Fruit fly (Drosophila melanogaster) whole organism, prepupa: ENCODE data around the gene CG6299.

ENCODE experiments used
- CG10631 ChIP-seq: fragments of 200-800 bp; sonication (Bioruptor generic); optimal IDR thresholded peaks from 2 replicates; lab custom pipeline; 2016; ENCODE audit warnings: missing biosample characterization, missing genetic modification characterization
- CG10669 ChIP-seq: fragments of 200-800 bp; sonication (Bioruptor generic); optimal IDR thresholded peaks from 3 replicates; lab custom pipeline; 2018; ENCODE audit warnings: missing biosample characterization, mild to moderate bottlenecking, missing genetic modification characterization, moderate library complexity
- CG11762 ChIP-seq: fragments of 200-800 bp; sonication (Bioruptor generic); optimal IDR thresholded peaks from 3 replicates; lab custom pipeline; 2016; ENCODE audit warnings: missing biosample characterization, missing genetic modification characterization; ENCODE audit not compliant: insufficient read depth
- CG11902 ChIP-seq: fragments of 200-800 bp; sonication (Bioruptor generic); optimal IDR thresholded peaks from 3 replicates; lab custom pipeline; 2016; ENCODE audit warnings: missing biosample characterization, missing genetic modification characterization
- CG15336 ChIP-seq: fragments of 200-800 bp; sonication (Bioruptor generic); IDR thresholded peaks from 2 replicates; pipeline ENCODE4 v1.3.6; 2022; ENCODE audit warnings: missing biosample characterization, missing genetic modification characterization
- CG1621 ChIP-seq: fragments of 200-800 bp; sonication (Bioruptor generic); optimal IDR thresholded peaks from 3 replicates; lab custom pipeline; 2018; ENCODE audit warnings: missing biosample characterization, mild to moderate bottlenecking, missing genetic modification characterization
- CG16779 ChIP-seq: fragments of 200-800 bp; sonication (Bioruptor generic); optimal IDR thresholded peaks from 3 replicates; lab custom pipeline; 2017; ENCODE audit warnings: missing biosample characterization, mild to moderate bottlenecking, missing genetic modification characterization
- CG3032 ChIP-seq: fragments of 200-800 bp; optimal IDR thresholded peaks from 2 replicates; lab custom pipeline; 2019; ENCODE audit warnings: missing biosample characterization, mild to moderate bottlenecking, missing genetic modification characterization, moderate library complexity
- CG31627 ChIP-seq: fragments of 200-800 bp; sonication (Bioruptor generic); optimal IDR thresholded peaks from 3 replicates; lab custom pipeline; 2016; ENCODE audit warnings: missing biosample characterization, missing genetic modification characterization
- CG32006 ChIP-seq: fragments of 200-800 bp; sonication (Bioruptor generic); optimal IDR thresholded peaks from 3 replicates; lab custom pipeline; 2017; ENCODE audit warnings: missing biosample characterization, mild to moderate bottlenecking, missing genetic modification characterization
- CG34406 ChIP-seq: fragments of 200-800 bp; sonication (Bioruptor generic); optimal IDR thresholded peaks from 3 replicates; lab custom pipeline; 2016; ENCODE audit warnings: missing biosample characterization, missing genetic modification characterization
- CG3919 ChIP-seq: fragments of 200-800 bp; sonication (Bioruptor generic); optimal IDR thresholded peaks from 3 replicates; lab custom pipeline; 2016; ENCODE audit warnings: missing biosample characterization, missing genetic modification characterization
- CG6163 ChIP-seq: fragments of 200-800 bp; sonication (Bioruptor generic); IDR thresholded peaks from 3 replicates; pipeline ENCODE4 v1.3.6; 2022; ENCODE audit warnings: missing biosample characterization, missing genetic modification characterization
- CG6792 ChIP-seq: fragments of 200-800 bp; sonication (Bioruptor generic); optimal IDR thresholded peaks from 3 replicates; lab custom pipeline; 2016; ENCODE audit warnings: missing biosample characterization, missing genetic modification characterization
- CG6854 ChIP-seq: fragments of 200-800 bp; sonication (Bioruptor generic); optimal IDR thresholded peaks from 2 replicates; lab custom pipeline; 2017; ENCODE audit warnings: missing biosample characterization, mild to moderate bottlenecking, missing genetic modification characterization
- CG8319 ChIP-seq: fragments of 200-800 bp; sonication (Bioruptor generic); optimal IDR thresholded peaks from 3 replicates; lab custom pipeline; 2016; ENCODE audit warnings: missing biosample characterization, missing genetic modification characterization
- CG9139 ChIP-seq: fragments of 200-800 bp; sonication (Bioruptor generic); optimal IDR thresholded peaks from 3 replicates; lab custom pipeline; 2017; ENCODE audit warnings: missing biosample characterization, mild to moderate bottlenecking, missing genetic modification characterization
- Eip75B ChIP-seq: fragments of 200-800 bp; sonication (Bioruptor generic); optimal IDR thresholded peaks from 3 replicates; lab custom pipeline; 2016; ENCODE audit warnings: missing biosample characterization, missing genetic modification characterization
- Eip78C ChIP-seq: fragments of 200-800 bp; sonication (Bioruptor generic); peaks from one replicate; lab custom pipeline; 2016; ENCODE audit warnings: missing biosample characterization, missing genetic modification characterization
- Ets96B ChIP-seq: fragments of 200-800 bp; optimal IDR thresholded peaks from 2 replicates; lab custom pipeline; 2019; ENCODE audit warnings: missing biosample characterization, mild to moderate bottlenecking, missing genetic modification characterization, moderate library complexity
- Gug ChIP-seq: fragments of 200-800 bp; sonication (Bioruptor generic); IDR thresholded peaks from 2 replicates; pipeline ENCODE4 v1.3.6; 2022; ENCODE audit warnings: missing biosample characterization, missing genetic modification characterization
- Hr38 ChIP-seq: sonication (Bioruptor generic); optimal IDR thresholded peaks from 2 replicates; lab custom pipeline; 2016; ENCODE audit warnings: missing biosample characterization, missing genetic modification characterization
- Hr39 ChIP-seq: fragments of 200-800 bp; sonication (Bioruptor generic); optimal IDR thresholded peaks from 2 replicates; lab custom pipeline; 2016; ENCODE audit warnings: missing biosample characterization, missing genetic modification characterization
- Hr4 ChIP-seq: fragments of 200-800 bp; sonication (Bioruptor generic); optimal IDR thresholded peaks from 3 replicates; lab custom pipeline; 2016; ENCODE audit warnings: missing biosample characterization, missing genetic modification characterization
- Lpt ChIP-seq: fragments of 200-800 bp; sonication (Bioruptor generic); optimal IDR thresholded peaks from 3 replicates; lab custom pipeline; 2016; ENCODE audit warnings: missing biosample characterization, missing genetic modification characterization
- Met ChIP-seq: fragments of 200-800 bp; sonication (Bioruptor generic); optimal IDR thresholded peaks from 3 replicates; lab custom pipeline; 2016; ENCODE audit warnings: missing biosample characterization, missing genetic modification characterization
- OdsH ChIP-seq: fragments of 200-800 bp; sonication (Bioruptor generic); optimal IDR thresholded peaks from 3 replicates; lab custom pipeline; 2016; ENCODE audit warnings: missing biosample characterization, missing genetic modification characterization
- Sox102F ChIP-seq: fragments of 200-800 bp; sonication (Bioruptor generic); optimal IDR thresholded peaks from 2 replicates; lab custom pipeline; 2016; ENCODE audit warnings: missing biosample characterization, mild to moderate bottlenecking, missing genetic modification characterization
- Sox15 ChIP-seq: fragments of 200-800 bp; sonication (Bioruptor generic); optimal IDR thresholded peaks from 3 replicates; lab custom pipeline; 2016; ENCODE audit warnings: missing biosample characterization, missing genetic modification characterization
- achi ChIP-seq: fragments of 200-800 bp; sonication (Bioruptor generic); optimal IDR thresholded peaks from 3 replicates; lab custom pipeline; 2016; ENCODE audit warnings: missing biosample characterization, missing genetic modification characterization
- acj6 ChIP-seq: fragments of 200-800 bp; sonication (Bioruptor generic); optimal IDR thresholded peaks from 3 replicates; lab custom pipeline; 2016; ENCODE audit warnings: missing biosample characterization, missing genetic modification characterization
- cyc ChIP-seq: fragments of 200-800 bp; sonication (Bioruptor generic); optimal IDR thresholded peaks from 3 replicates; lab custom pipeline; 2016; ENCODE audit warnings: missing biosample characterization, missing genetic modification characterization
- dac ChIP-seq: fragments of 200-800 bp; sonication (Bioruptor generic); optimal IDR thresholded peaks from 2 replicates; lab custom pipeline; 2017; ENCODE audit warnings: missing biosample characterization, mild to moderate bottlenecking, missing genetic modification characterization
- dsx ChIP-seq: fragments of 200-800 bp; optimal IDR thresholded peaks from 3 replicates; lab custom pipeline; 2019; ENCODE audit warnings: missing biosample characterization, mild to moderate bottlenecking, missing genetic modification characterization, moderate library complexity; ENCODE audit not compliant: poor library complexity, severe bottlenecking
- eg ChIP-seq: fragments of 200-800 bp; sonication (Bioruptor generic); IDR thresholded peaks from 3 replicates; pipeline ENCODE4 v1.3.6; 2022; ENCODE audit warnings: missing biosample characterization, missing genetic modification characterization
- esn ChIP-seq: fragments of 200-800 bp; sonication (Bioruptor generic); optimal IDR thresholded peaks from 2 replicates; lab custom pipeline; 2016; ENCODE audit warnings: missing biosample characterization, mild to moderate bottlenecking, missing genetic modification characterization, moderate library complexity
- fd59A ChIP-seq: fragments of 200-800 bp; sonication (Bioruptor generic); optimal IDR thresholded peaks from 2 replicates; lab custom pipeline; 2017; ENCODE audit warnings: missing biosample characterization, mild to moderate bottlenecking, missing genetic modification characterization, missing genetic modification reagents
- fd85E ChIP-seq: fragments of 200-800 bp; sonication (Bioruptor generic); optimal IDR thresholded peaks from 3 replicates; lab custom pipeline; 2016; ENCODE audit warnings: missing biosample characterization, missing genetic modification characterization
- fkh ChIP-seq: fragments of 200-800 bp; sonication (Bioruptor generic); optimal IDR thresholded peaks from 3 replicates; lab custom pipeline; 2017; ENCODE audit warnings: missing biosample characterization, mild to moderate bottlenecking, missing genetic modification characterization, moderate library complexity
- lz ChIP-seq: fragments of 200-800 bp; sonication (Bioruptor generic); optimal IDR thresholded peaks from 3 replicates; lab custom pipeline; 2016; ENCODE audit warnings: missing biosample characterization, missing genetic modification characterization
- net ChIP-seq: fragments of 200-800 bp; sonication (Bioruptor generic); optimal IDR thresholded peaks from 3 replicates; lab custom pipeline; 2016; ENCODE audit warnings: missing biosample characterization, missing genetic modification characterization
- spab ChIP-seq: fragments of 200-800 bp; sonication (Bioruptor generic); optimal IDR thresholded peaks from 2 replicates; lab custom pipeline; 2017; ENCODE audit warnings: missing biosample characterization, mild to moderate bottlenecking, missing genetic modification characterization, missing genetic modification reagents
- ss ChIP-seq, 2 experiments: fragments of 200-800 bp; sonication (Bioruptor generic); optimal IDR thresholded peaks; 2 replicates in 1 of 2; 3 replicates in 1 of 2; lab custom pipeline; 2017 to 2018; ENCODE audit warnings: mild to moderate bottlenecking in 2 of 2, missing biosample characterization in 2 of 2, missing genetic modification characterization in 2 of 2, moderate library complexity in 1 of 2
- svp ChIP-seq: fragments of 200-800 bp; sonication (Bioruptor generic); peaks from one replicate; lab custom pipeline; 2016; ENCODE audit warnings: missing biosample characterization, missing genetic modification characterization
- topi ChIP-seq: fragments of 200-800 bp; sonication (Bioruptor generic); optimal IDR thresholded peaks from 3 replicates; lab custom pipeline; 2016; ENCODE audit warnings: missing biosample characterization, missing genetic modification characterization
- vri ChIP-seq: fragments of 200-800 bp; sonication (Bioruptor generic); optimal IDR thresholded peaks from 3 replicates; lab custom pipeline; 2016; ENCODE audit warnings: missing biosample characterization, mild to moderate bottlenecking, missing genetic modification characterization

CG6299 gene

DNA sequence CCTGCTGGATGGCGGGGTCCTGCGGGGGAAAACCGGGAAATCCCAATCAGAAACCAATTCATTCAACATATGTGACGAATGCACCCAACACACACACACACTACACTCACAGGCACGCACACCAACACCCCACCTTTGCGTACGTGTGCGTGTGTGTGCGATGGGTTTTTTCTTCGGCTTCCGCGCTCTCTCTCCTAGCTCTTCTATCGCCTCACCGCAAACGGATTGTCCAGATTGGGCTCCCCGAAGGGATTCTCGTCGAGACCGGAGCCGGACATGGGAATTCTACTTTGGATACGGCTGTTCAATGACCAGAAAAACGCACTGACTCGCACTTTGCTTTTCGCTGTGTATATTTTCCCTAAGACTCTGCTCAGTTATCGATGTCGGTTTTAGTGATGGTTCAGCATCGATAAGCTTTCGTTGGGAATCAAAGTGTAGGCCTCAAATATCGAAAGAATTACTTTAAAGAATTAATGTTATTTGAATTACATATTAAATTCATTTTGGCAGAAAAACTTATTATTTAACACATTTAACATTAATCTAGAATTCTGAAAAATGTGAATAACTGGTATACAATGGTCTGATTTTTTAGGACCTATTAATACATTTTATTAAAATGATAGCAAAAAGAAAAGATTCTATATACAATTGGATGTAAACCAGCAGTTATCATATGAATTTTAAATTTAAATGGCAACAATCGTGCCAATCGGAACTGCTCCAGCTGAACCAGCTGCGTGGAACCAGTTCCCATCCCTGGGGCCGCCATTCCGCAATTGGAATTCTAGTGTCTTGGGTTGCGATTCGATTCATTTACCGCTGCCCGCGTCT, 12.8 kb upstream of the CG6299 start, which contains the start of the genes Scamp and Ahcy (continued):
- peak; percentile 24 for TF ChIP-seq cyc
- TF ChIP-seq CG10669 (GFP tag; lab: Kevin White, UChicago) = no peak
- TF ChIP-seq CG6792 (GFP tag; lab: Kevin White, UChicago) = no peak
- no peak for TF ChIP-seq fkh (GFP tag; lab: Kevin White, UChicago)
- TF ChIP-seq Lpt (GFP tag; lab: Kevin White, UChicago) = no peak
- peak; percentile 26 for TF ChIP-seq Hr39
- no peak for TF ChIP-seq Hr38 (GFP tag; lab: Kevin White, UChicago)
- 0 out of 3 replicates have a peak, but pooled peaks have one; percentile 12 for TF ChIP-seq CG6163 (GFP tag; lab: Robert Waterston, UW)
- TF ChIP-seq CG6854 (GFP tag; lab: Kevin White, UChicago) = no peak
- TF ChIP-seq net = no peak
- peak; percentile 26 for TF ChIP-seq CG3919 (GFP tag; lab: Kevin White, UChicago)
- TF ChIP-seq CG15336 = 0 out of 2 replicates have a peak, but pooled peaks have one; percentile 32
- TF ChIP-seq CG31627 (GFP tag; lab: Kevin White, UChicago) = no peak
- no peak for TF ChIP-seq CG32006 (GFP tag; lab: Kevin White, UChicago)

DNA sequence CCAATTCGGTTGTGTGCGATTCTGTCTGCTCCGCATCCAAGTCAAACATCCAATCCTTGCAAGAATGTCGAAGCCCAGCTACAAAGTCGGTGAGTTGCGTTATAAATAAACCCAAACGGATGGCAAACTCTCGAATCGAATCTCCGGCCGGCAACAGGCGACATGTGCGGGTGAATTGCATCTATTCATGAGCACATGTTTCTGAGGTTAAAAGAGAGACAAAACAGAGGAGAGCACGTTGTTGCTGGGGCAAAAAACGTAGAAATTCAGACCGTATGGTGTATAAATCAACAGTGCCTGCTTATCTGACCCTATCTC, 12.2 kb upstream of the CG6299 start:
- TF ChIP-seq Ets96B = no peak
- TF ChIP-seq cyc = no peak
- no peak for TF ChIP-seq Hr4 (GFP tag; lab: Kevin White, UChicago)
- TF ChIP-seq svp (GFP tag; lab: Kevin White, UChicago) = no peak
- TF ChIP-seq dsx (GFP tag; lab: Kevin White, UChicago) = peak; percentile 54
- no peak for TF ChIP-seq CG11902 (GFP tag; lab: Kevin White, UChicago)
- TF ChIP-seq, all 60 proteins: peak for 1

DNA sequence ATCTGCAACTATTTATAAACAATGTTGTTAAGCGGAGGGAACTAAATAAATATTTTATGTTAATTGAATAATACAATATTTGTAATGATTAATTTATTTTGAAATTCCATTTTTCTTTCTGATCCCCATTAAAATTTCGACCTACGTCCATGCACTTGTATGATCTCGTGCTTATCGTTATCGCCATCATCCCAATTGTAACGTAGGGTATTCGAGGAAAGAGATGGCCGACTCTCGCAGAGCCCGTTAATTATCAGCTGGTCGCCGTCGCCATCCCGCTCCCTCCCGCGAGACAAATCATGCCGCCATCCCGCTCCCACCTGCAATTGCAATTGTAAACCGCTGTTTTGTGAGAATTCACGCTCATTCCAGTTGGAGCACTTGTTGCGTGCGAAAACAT, 9.4 kb upstream of the CG6299 start, which contains the start of gene CG11655:
CG11655 (plus strand) TSS at position 351 of the 400 bp plus-strand sequence.
- TF ChIP-seq lz (GFP tag; lab: Kevin White, UChicago) = peak; percentile 60
- TF ChIP-seq Gug (GFP tag; lab: Robert Waterston, UW) = no peak
- TF ChIP-seq esn (GFP tag; lab: Kevin White, UChicago) = peak; percentile 61
- TF ChIP-seq dac (GFP tag; lab: Kevin White, UChicago) = no peak
- TF ChIP-seq CG31627 (GFP tag; lab: Kevin White, UChicago) = peak; percentile 45
- peak; percentile 34 for TF ChIP-seq fd59A (GFP tag; lab: Kevin White, UChicago)
- peak; percentile 79 for TF ChIP-seq Eip78C (GFP tag; lab: Kevin White, UChicago)
- TF ChIP-seq OdsH = no peak
- no peak for TF ChIP-seq spab (GFP tag; lab: Kevin White, UChicago)
- TF ChIP-seq Sox102F (GFP tag; lab: Kevin White, UChicago) = no peak
- peak; percentile 59; the same call in 2 of the 3 replicates for TF ChIP-seq eg (GFP tag; lab: Robert Waterston, UW)
- TF ChIP-seq Hr4 (GFP tag; lab: Kevin White, UChicago) = no peak
- TF ChIP-seq CG15336 = peak; percentile 42
- TF ChIP-seq CG10631 (GFP tag; lab: Kevin White, UChicago) = no peak
- TF ChIP-seq Hr39 = peak; percentile 49
- TF ChIP-seq fd85E (GFP tag; lab: Kevin White, UChicago) = no peak
- no peak for TF ChIP-seq acj6 (GFP tag; lab: Kevin White, UChicago)
- no peak for TF ChIP-seq vri
- TF ChIP-seq achi (GFP tag; lab: Kevin White, UChicago) = no peak
- TF ChIP-seq Met = no peak
- no peak for TF ChIP-seq ss (GFP tag; optimal IDR thresholded peaks at IDR 0.05; lab: Kevin White, UChicago)
- TF ChIP-seq dsx (GFP tag; lab: Kevin White, UChicago) = peak; percentile 63
- peak; percentile 34 for TF ChIP-seq Sox15 (GFP tag; lab: Kevin White, UChicago)
- TF ChIP-seq Eip75B (GFP tag; lab: Kevin White, UChicago) = peak; percentile 47
- TF ChIP-seq Ets96B = peak; percentile 31
- peak; percentile 38 for TF ChIP-seq CG34406 (GFP tag; lab: Kevin White, UChicago)
- no peak for TF ChIP-seq CG11762
- TF ChIP-seq topi (GFP tag; lab: Kevin White, UChicago) = peak; percentile 62
- TF ChIP-seq CG3032 (tag; lab: Kevin White, UChicago) = peak; percentile 31
- TF ChIP-seq CG9139 = no peak
- no peak for TF ChIP-seq CG16779 (tag; lab: Kevin White, UChicago)
- TF ChIP-seq CG1621 (tag; lab: Kevin White, UChicago) = peak; percentile 60
- TF ChIP-seq CG8319 (GFP tag; lab: Kevin White, UChicago) = peak; percentile 37
- peak; percentile 52 for TF ChIP-seq net
- no peak for TF ChIP-seq CG10669 (GFP tag; lab: Kevin White, UChicago)
